Worm (Caenorhabditis elegans) whole organism, L4/young adult: Measurements from ENCODE around the gene H12C20.7.

Experiments used
- W03F9.2 ChIP-seq: fragments of 150-350 bp; optimal IDR thresholded peaks from 2 replicates; lab custom pipeline; 2014; ENCODE audit warnings: missing biosample characterization, missing genetic modification characterization
- dao-5 ChIP-seq: sonication (generic microtip); optimal IDR thresholded peaks from 2 replicates; lab custom pipeline; 2016; ENCODE audit warnings: missing genotype, missing genetic modification characterization, moderate library complexity, missing compliant biosample characterization

ce11 chrV:11593888-11594287, 21.1 kb upstream of the H12C20.7 start:
- TF ChIP-seq W03F9.2 (no peak), dao-5 (tag; lab: Kevin White, UChicago) (no peak)
